Fruit fly (Drosophila melanogaster): ENCODE data around the gene CG7384.

CG7384 gene

DNA sequence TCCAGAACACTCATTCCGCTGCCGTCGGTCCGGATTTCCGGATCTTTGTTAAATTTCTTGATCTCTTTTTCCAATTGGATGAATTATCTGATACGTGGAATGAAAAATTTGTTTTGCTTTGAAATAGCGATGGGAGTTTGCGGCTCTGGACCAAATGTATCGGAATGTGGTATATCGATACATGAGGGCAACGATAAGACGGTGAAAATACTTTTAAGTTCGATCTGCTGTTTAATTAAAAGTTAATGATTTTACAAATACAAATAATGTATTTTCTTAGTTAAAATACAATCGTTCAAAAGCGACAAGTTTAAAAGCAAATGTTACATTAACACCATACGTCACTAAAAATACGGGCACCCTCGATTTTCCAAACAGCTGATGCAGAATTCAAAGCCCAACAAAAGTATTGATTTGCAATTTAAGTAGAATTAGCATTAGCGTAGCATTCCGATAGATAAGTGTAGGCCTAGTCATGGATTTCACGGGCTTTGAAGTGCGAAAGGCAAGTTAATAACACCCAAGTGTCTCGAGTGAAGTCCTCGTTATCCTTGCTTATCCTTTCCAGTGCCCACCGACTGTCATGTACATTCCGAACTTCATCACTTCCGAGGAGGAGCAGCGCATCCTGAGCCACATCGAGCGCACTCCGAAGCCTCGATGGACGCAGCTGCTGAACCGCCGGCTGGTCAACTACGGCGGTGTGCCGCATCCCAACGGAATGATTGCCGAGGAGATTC is 21.6 kb downstream of the CG7384 start, which contains the start of the genes Cog4 and CG6144 (continued):
- TF ChIP-seq CG7271 (tag; optimal IDR thresholded peaks at IDR 0.05) (no peak), lmd (GFP tag; IDR thresholded peaks at IDR 0.05) (no peak), dmrt11E (tag; optimal IDR thresholded peaks at IDR 0.05) (no peak), salm (tag; optimal IDR thresholded peaks at IDR 0.05) (no peak), Asciz (GFP tag; optimal IDR thresholded peaks at IDR 0.05) (no peak), CG11723 (GFP tag; optimal IDR thresholded peaks at IDR 0.05) (no peak), Drgx (GFP tag; IDR thresholded peaks at IDR 0.05) (no peak), corto (GFP tag; optimal IDR thresholded peaks at IDR 0.05) (no peak), NFAT (GFP tag; IDR thresholded peaks at IDR 0.05) (no peak), CG2678 (tag; optimal IDR thresholded peaks at IDR 0.05) (no peak), seq (GFP tag; IDR thresholded peaks at IDR 0.05) (no peak), CG12071 (GFP tag; optimal IDR thresholded peaks at IDR 0.05) (no peak), Dip3 (GFP tag; optimal IDR thresholded peaks at IDR 0.05) (no peak), Lhr (GFP tag; optimal IDR thresholded peaks at IDR 0.05) (no peak), dm (GFP tag; optimal IDR thresholded peaks at IDR 0.05) (no peak), sna (GFP tag; IDR thresholded peaks at IDR 0.05; ENCODE audit: partially characterized antibody) (peak; percentile 84), toy (GFP tag; IDR thresholded peaks at IDR 0.05) (no peak), Sox102F (GFP tag; optimal IDR thresholded peaks at IDR 0.05) (no peak), CG11085 (GFP tag; IDR thresholded peaks at IDR 0.05) (no peak), peb (GFP tag; IDR thresholded peaks at IDR 0.05) (no peak), nau (GFP tag; optimal IDR thresholded peaks at IDR 0.05) (no peak), dpn (GFP tag; optimal IDR thresholded peaks at IDR 0.05) (peak; percentile 4 to 6), lbe (GFP tag; optimal IDR thresholded peaks at IDR 0.05) (no peak), pan (optimal IDR thresholded peaks at IDR 0.05) (no peak), pan (GFP tag; optimal IDR thresholded peaks at IDR 0.05 in 1 of 2, IDR thresholded peaks at IDR 0.05 in 1 of 2) (peak in 1 of 2 experiments; percentile 34), BtbVII (GFP tag; optimal IDR thresholded peaks at IDR 0.05) (no peak), CG16779 (GFP tag; IDR thresholded peaks at IDR 0.05) (no peak), disco-r (GFP tag; optimal IDR thresholded peaks at IDR 0.05) (no peak), Oli (tag; optimal IDR thresholded peaks at IDR 0.05) (no peak), CG4730 (GFP tag; IDR thresholded peaks at IDR 0.05) (no peak), en (GFP tag; optimal IDR thresholded peaks at IDR 0.05) (no peak), Sry-δ (GFP tag; optimal IDR thresholded peaks at IDR 0.05) (peak; percentile 87), Dp (GFP tag; optimal IDR thresholded peaks at IDR 0.05) (peak; percentile 45), Ets97D (GFP tag; optimal IDR thresholded peaks at IDR 0.05) (peak; percentile 29), CG10321 (GFP tag; IDR thresholded peaks at IDR 0.05) (no peak), tio (GFP tag; optimal IDR thresholded peaks at IDR 0.05) (no peak), lab (GFP tag; optimal IDR thresholded peaks at IDR 0.05) (no peak), pho (GFP tag; optimal IDR thresholded peaks at IDR 0.05) (no peak), CG5953 (GFP tag; IDR thresholded peaks at IDR 0.05) (no peak), org-1 (GFP tag; optimal IDR thresholded peaks at IDR 0.05) (no peak), Adf1 (GFP tag; IDR thresholded peaks at IDR 0.05) (no peak), z (GFP tag; IDR thresholded peaks at IDR 0.05) (no peak), h (optimal IDR thresholded peaks at IDR 0.05) (no peak), Atf3 (GFP tag; optimal IDR thresholded peaks at IDR 0.05) (no peak), lola (GFP tag; optimal IDR thresholded peaks at IDR 0.05) (peak in 1 of 3 experiments; percentile 55), hkb (optimal IDR thresholded peaks at IDR 0.05) (no peak), hkb (GFP tag; IDR thresholded peaks at IDR 0.05) (peak; percentile 49; the same call in 1 of the 2 replicates), gcm (GFP tag; optimal IDR thresholded peaks at IDR 0.05) (no peak), vvl (GFP tag; IDR thresholded peaks at IDR 0.05) (peak; percentile 44; the same call in 1 of the 2 replicates), CG30403 (GFP tag; optimal IDR thresholded peaks at IDR 0.05) (peak; percentile 44), CG17328 (GFP tag; IDR thresholded peaks at IDR 0.05) (no peak)
